Fruit fly (Drosophila melanogaster): ENCODE data around the gene CG32536.

The CG32536 gene

dm6 chrX:19321820-19322708 lies 45.4 kb upstream of the CG32536 start, which contains the start of gene out (continued):
- TF ChIP-seq CG17385 (GFP tag; optimal IDR thresholded peaks at IDR 0.05), result peak; percentile 90
- peak; percentile 88 for TF ChIP-seq CG12299 (tag; optimal IDR thresholded peaks at IDR 0.05)
- peak in 1 of 3 experiments; percentile 69 for TF ChIP-seq Stat92E (GFP tag; optimal IDR thresholded peaks at IDR 0.05)
- TF ChIP-seq pzg (GFP tag; optimal IDR thresholded peaks at IDR 0.05), result no peak
- peak; percentile 86 for TF ChIP-seq MTF-1 (GFP tag; optimal IDR thresholded peaks at IDR 0.05; ENCODE audit: borderline replicate concordance)
- peak; percentile 63 for TF ChIP-seq NC2α (GFP tag; optimal IDR thresholded peaks at IDR 0.05)
- TF ChIP-seq Eip74EF (GFP tag; optimal IDR thresholded peaks at IDR 0.05), result peak in 1 of 2 experiments; percentile 89
- peak; percentile 85 for TF ChIP-seq cato (GFP tag; optimal IDR thresholded peaks at IDR 0.05; ENCODE audit: borderline replicate concordance)
- TF ChIP-seq fd64A (GFP tag; optimal IDR thresholded peaks at IDR 0.05), result peak; percentile 70
- TF ChIP-seq sr (GFP tag; IDR thresholded peaks at IDR 0.05), result peak; percentile 63; the same call in 1 of the 3 replicates
- peak; percentile 61 for TF ChIP-seq CG7987 (GFP tag; optimal IDR thresholded peaks at IDR 0.05)
- peak; percentile 90 for TF ChIP-seq nerfin-1 (tag; optimal IDR thresholded peaks at IDR 0.05)
- TF ChIP-seq Chrac-16 (GFP tag; optimal IDR thresholded peaks at IDR 0.05), result peak; percentile 94
- TF ChIP-seq CG12659 (GFP tag; optimal IDR thresholded peaks at IDR 0.05), result peak; percentile 96
- peak; percentile 92 for TF ChIP-seq CG18476 (GFP tag; optimal IDR thresholded peaks at IDR 0.05)
- TF ChIP-seq yki (optimal IDR thresholded peaks at IDR 0.05), result peak; percentile 24
- TF ChIP-seq Fer1 (GFP tag; optimal IDR thresholded peaks at IDR 0.05), result peak; percentile 95
- peak; percentile 87 for TF ChIP-seq fd3F (GFP tag; optimal IDR thresholded peaks at IDR 0.05)
- TF ChIP-seq CG6813 (GFP tag; optimal IDR thresholded peaks at IDR 0.05), result peak; percentile 92
- TF ChIP-seq schlank (tag; optimal IDR thresholded peaks at IDR 0.05), result peak; percentile 89
- peak; percentile 95 for TF ChIP-seq CG13775 (GFP tag; optimal IDR thresholded peaks at IDR 0.05)
- TF ChIP-seq Dip3 (GFP tag; optimal IDR thresholded peaks at IDR 0.05), result peak; percentile 85
- TF ChIP-seq amos (GFP tag; IDR thresholded peaks at IDR 0.05; ENCODE audit: partially characterized antibody), result peak; percentile 32; the same call in 1 of the 2 replicates
- TF ChIP-seq HmgZ (tag; optimal IDR thresholded peaks at IDR 0.05), result peak; percentile 88
- peak; percentile 91 for TF ChIP-seq gcm (GFP tag; optimal IDR thresholded peaks at IDR 0.05)
- peak; percentile 96 for TF ChIP-seq CG30403 (GFP tag; optimal IDR thresholded peaks at IDR 0.05)
- peak; percentile 88 for TF ChIP-seq gsb-n (tag; optimal IDR thresholded peaks at IDR 0.05)
- no peak for TF ChIP-seq cad (GFP tag; optimal IDR thresholded peaks at IDR 0.05)
- peak; percentile 67 for TF ChIP-seq CG7928 (GFP tag; optimal IDR thresholded peaks at IDR 0.05)
- peak; percentile 85 for TF ChIP-seq NC2β (GFP tag; optimal IDR thresholded peaks at IDR 0.05)
- no peak for TF ChIP-seq pita (GFP tag; optimal IDR thresholded peaks at IDR 0.05)
- TF ChIP-seq cwo (GFP tag; optimal IDR thresholded peaks at IDR 0.05), result peak; percentile 88
- TF ChIP-seq bbx (GFP tag; IDR thresholded peaks at IDR 0.05; ENCODE audit: partially characterized antibody), result peak; percentile 50
- peak; percentile 14 for TF ChIP-seq Dp (GFP tag; optimal IDR thresholded peaks at IDR 0.05)
- TF ChIP-seq sob (GFP tag; IDR thresholded peaks at IDR 0.05), result peak; percentile 92
- TF ChIP-seq D (optimal IDR thresholded peaks at IDR 0.05), result no peak
- peak; percentile 94 for TF ChIP-seq D (GFP tag; optimal IDR thresholded peaks at IDR 0.05)
- TF ChIP-seq CG4328 (GFP tag; optimal IDR thresholded peaks at IDR 0.05), result peak; percentile 92
- no peak for TF ChIP-seq Hr39 (optimal IDR thresholded peaks at IDR 0.05)
- TF ChIP-seq Hmr (GFP tag; optimal IDR thresholded peaks at IDR 0.05), result peak; percentile 93
- TF ChIP-seq unpg (GFP tag; optimal IDR thresholded peaks at IDR 0.05), result peak; percentile 95
- peak; percentile 77 for TF ChIP-seq ab (GFP tag; optimal IDR thresholded peaks at IDR 0.05)
- TF ChIP-seq HHEX (GFP tag; optimal IDR thresholded peaks at IDR 0.05), result peak; percentile 95
- peak in 1 of 3 experiments; percentile 94 for TF ChIP-seq lola (GFP tag; optimal IDR thresholded peaks at IDR 0.05)
- TF ChIP-seq CG1602 (GFP tag; optimal IDR thresholded peaks at IDR 0.05), result peak; percentile 95
- peak; percentile 94 for TF ChIP-seq ara (GFP tag; IDR thresholded peaks at IDR 0.05)
- peak; percentile 86 for TF ChIP-seq CG4854 (GFP tag; optimal IDR thresholded peaks at IDR 0.05)

Measured in whole organism, embryonic.